Worm (Caenorhabditis elegans): Measurements from ENCODE around the gene mdt-15.

mdt-15 gene

ce11 chrIII:5863774-5864173 lies 30.2 kb upstream of the mdt-15 start, which contains the start of gene dnpp-1:
dnpp-1 (minus strand) TSS chrIII:5863803.
- TF ChIP-seq unc-62 (GFP tag; optimal IDR thresholded peaks at IDR 0.05): no peak

ce11 chrIII:5859008-5859407 lies 25.5 kb upstream of the mdt-15 start, which contains the start of gene dpf-4:
dpf-4 (plus strand) TSS chrIII:5859308.
- TF ChIP-seq unc-62 (GFP tag; optimal IDR thresholded peaks at IDR 0.05): no peak

ce11 chrIII:5855637-5856179 lies 22.2 kb upstream of the mdt-15 start, which contains the start of the genes cct-6 and alh-9:
cct-6 (minus strand) TSS chrIII:5855687.
alh-9 (plus strand) TSS chrIII:5856018.
- no peak for TF ChIP-seq unc-62 (GFP tag; optimal IDR thresholded peaks at IDR 0.05)

- TF ChIP-seq unc-62 (GFP tag; optimal IDR thresholded peaks at IDR 0.05): no peak
Measured at ce11 chrIII:5853240-5853639, 19.7 kb upstream of the mdt-15 start, which contains the start of gene ddx-23. ddx-23 (minus strand) TSS chrIII:5853269.

ce11 chrIII:5846412-5846811 lies 12.9 kb upstream of the mdt-15 start:
- no peak for TF ChIP-seq unc-62 (GFP tag; optimal IDR thresholded peaks at IDR 0.05)

- TF ChIP-seq unc-62 (GFP tag; optimal IDR thresholded peaks at IDR 0.05): no peak
Measured at ce11 chrIII:5845483-5845882, 11.9 kb upstream of the mdt-15 start.

- no peak for TF ChIP-seq unc-62 (GFP tag; optimal IDR thresholded peaks at IDR 0.05)
Measured at ce11 chrIII:5843662-5844061, 10.1 kb upstream of the mdt-15 start.

ce11 chrIII:5842920-5843319 lies 9.4 kb upstream of the mdt-15 start:
- no peak for TF ChIP-seq unc-62 (GFP tag; optimal IDR thresholded peaks at IDR 0.05)

- no peak for TF ChIP-seq unc-62 (GFP tag; optimal IDR thresholded peaks at IDR 0.05)
Measured at ce11 chrIII:5841676-5842075, 8.1 kb upstream of the mdt-15 start.

ce11 chrIII:5840815-5841573 lies 7.4 kb upstream of the mdt-15 start:
- TF ChIP-seq unc-62 (GFP tag; optimal IDR thresholded peaks at IDR 0.05): no peak

ce11 chrIII:5840277-5840676 lies 6.7 kb upstream of the mdt-15 start:
- TF ChIP-seq unc-62 (GFP tag; optimal IDR thresholded peaks at IDR 0.05): no peak

- no peak for TF ChIP-seq unc-62 (GFP tag; optimal IDR thresholded peaks at IDR 0.05)
Measured at ce11 chrIII:5839598-5839997, 6.0 kb upstream of the mdt-15 start.

ce11 chrIII:5839147-5839546 lies 5.6 kb upstream of the mdt-15 start:
- no peak for TF ChIP-seq unc-62 (GFP tag; optimal IDR thresholded peaks at IDR 0.05)

ce11 chrIII:5838159-5839046 lies 4.9 kb upstream of the mdt-15 start:
- TF ChIP-seq unc-62 (GFP tag; optimal IDR thresholded peaks at IDR 0.05): no peak

- TF ChIP-seq unc-62 (GFP tag; optimal IDR thresholded peaks at IDR 0.05): no peak
Measured at ce11 chrIII:5836816-5837215, 3.3 kb upstream of the mdt-15 start, which contains the start of gene W04D12.1. W04D12.1 (plus strand) TSS chrIII:5836926.

ce11 chrIII:5836261-5836660 lies 2.7 kb upstream of the mdt-15 start:
- TF ChIP-seq unc-62 (GFP tag; optimal IDR thresholded peaks at IDR 0.05): no peak
